Worm (Caenorhabditis elegans): Measurements from ENCODE around the gene C14B9.2.

C14B9.2 gene

DNA sequence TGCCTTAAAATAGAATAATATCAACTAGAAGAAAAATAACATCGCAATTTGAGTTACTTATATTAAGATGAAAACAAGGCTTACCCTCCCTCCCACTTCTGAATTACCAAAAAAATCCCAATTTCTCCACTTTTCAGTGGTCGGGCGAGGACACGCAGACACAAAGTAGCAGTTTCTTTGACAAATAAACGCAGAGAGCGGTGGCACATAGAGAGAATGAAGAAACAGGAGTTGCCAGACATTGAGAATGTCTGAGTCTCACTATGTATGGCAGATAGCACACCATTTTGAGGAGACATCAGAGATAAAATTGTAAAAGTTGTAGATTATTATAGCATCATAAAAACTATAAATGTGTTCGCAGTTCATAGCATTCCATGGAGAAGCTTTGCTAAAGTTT, 8.2 kb upstream of the C14B9.2 start (continued):
- TF ChIP-seq zip-2 (tag; optimal IDR thresholded peaks at IDR 0.05) (peak; percentile 36), mes-2 (tag; optimal IDR thresholded peaks at IDR 0.05; ENCODE audit: poor library complexity, severe bottlenecking) (peak; percentile 73), T20F7.1 (GFP tag; optimal IDR thresholded peaks at IDR 0.05) (no peak), daf-16 (GFP tag; optimal IDR thresholded peaks at IDR 0.05) (no peak), daf-16 (tag; optimal IDR thresholded peaks at IDR 0.05) (peak; percentile 59), ceh-82 (tag; optimal IDR thresholded peaks at IDR 0.05) (no peak), madf-5 (GFP tag; IDR thresholded peaks at IDR 0.05) (no peak), F49E8.2 (tag; optimal IDR thresholded peaks at IDR 0.05; ENCODE audit: borderline replicate concordance) (no peak)

- TF ChIP-seq arid-1 (GFP tag; conservative IDR thresholded peaks at IDR 0.05), result no peak
- TF ChIP-seq nhr-111 (GFP tag; optimal IDR thresholded peaks at IDR 0.05), result no peak
- TF ChIP-seq lin-38 (GFP tag; IDR thresholded peaks at IDR 0.05), result no peak
- TF ChIP-seq gei-8 (GFP tag; optimal IDR thresholded peaks at IDR 0.05), result no peak
- TF ChIP-seq Y5F2A.4 (GFP tag; optimal IDR thresholded peaks at IDR 0.05), result no peak
- no peak for TF ChIP-seq ceh-32 (tag; optimal IDR thresholded peaks at IDR 0.05; ENCODE audit: poor library complexity)
- TF ChIP-seq unc-62 (GFP tag; optimal IDR thresholded peaks at IDR 0.05 in 1 of 2), result no peak
- no peak for TF ChIP-seq unc-62 (tag; optimal IDR thresholded peaks at IDR 0.05)
- TF ChIP-seq unc-130 (GFP tag; optimal IDR thresholded peaks at IDR 0.05), result no peak
- no peak for TF ChIP-seq ztf-11 (tag; optimal IDR thresholded peaks at IDR 0.05)
- TF ChIP-seq T20F7.1 (GFP tag; optimal IDR thresholded peaks at IDR 0.05), result no peak
- no peak for TF ChIP-seq madf-9 (GFP tag; conservative IDR thresholded peaks at IDR 0.05)
- TF ChIP-seq mxl-2 (GFP tag; conservative IDR thresholded peaks at IDR 0.05), result no peak
- TF ChIP-seq F44E2.7 (GFP tag; IDR thresholded peaks at IDR 0.05), result no peak
- no peak for TF ChIP-seq hif-1 (tag; optimal IDR thresholded peaks at IDR 0.05)
- TF ChIP-seq Y105C5A.15 (GFP tag; IDR thresholded peaks at IDR 0.05), result no peak
- TF ChIP-seq tag-97 (GFP tag; IDR thresholded peaks at IDR 0.05), result no peak
- TF ChIP-seq lin-39 (tag; optimal IDR thresholded peaks at IDR 0.05), result no peak
- no peak for TF ChIP-seq skn-1 (tag; optimal IDR thresholded peaks at IDR 0.05)
- TF ChIP-seq nhr-42 (GFP tag; IDR thresholded peaks at IDR 0.05), result no peak
- TF ChIP-seq zip-2 (tag; optimal IDR thresholded peaks at IDR 0.05), result no peak
- no peak for TF ChIP-seq fkh-10 (GFP tag; optimal IDR thresholded peaks at IDR 0.05)
- TF ChIP-seq pha-4 (GFP tag; IDR thresholded peaks at IDR 0.05), result no peak
- no peak for TF ChIP-seq pha-4 (tag; optimal IDR thresholded peaks at IDR 0.05)
- TF ChIP-seq ceh-20 (GFP tag; IDR thresholded peaks at IDR 0.05), result no peak
- TF ChIP-seq daf-12 (tag; optimal IDR thresholded peaks at IDR 0.05), result no peak
- TF ChIP-seq cey-2 (tag; optimal IDR thresholded peaks at IDR 0.05; ENCODE audit: borderline replicate concordance, insufficient read depth), result no peak
- TF ChIP-seq hmg-1.1 (GFP tag; IDR thresholded peaks at IDR 0.05), result peak; percentile 47
- TF ChIP-seq lsy-2 (tag; optimal IDR thresholded peaks at IDR 0.05), result peak in 1 of 2 experiments; percentile 36
- no peak for TF ChIP-seq php-3 (GFP tag; IDR thresholded peaks at IDR 0.05)
- no peak for TF ChIP-seq dmd-8 (GFP tag; IDR thresholded peaks at IDR 0.05)
- TF ChIP-seq nhr-237 (tag; optimal IDR thresholded peaks at IDR 0.05), result no peak
- no peak for TF ChIP-seq ceh-28 (tag; optimal IDR thresholded peaks at IDR 0.05)
- TF ChIP-seq duxl-1 (tag; optimal IDR thresholded peaks at IDR 0.05; ENCODE audit: poor library complexity), result no peak
- TF ChIP-seq snpc-4 (tag; optimal IDR thresholded peaks at IDR 0.05), result no peak
- no peak for TF ChIP-seq nhr-48 (tag; optimal IDR thresholded peaks at IDR 0.05)
- no peak for TF ChIP-seq ama-1 (optimal IDR thresholded peaks at IDR 0.05)
- no peak for TF ChIP-seq T26A8.4 (GFP tag; IDR thresholded peaks at IDR 0.05)
- TF ChIP-seq aly-2 (tag; optimal IDR thresholded peaks at IDR 0.05), result no peak
- TF ChIP-seq nhr-76 (tag; optimal IDR thresholded peaks at IDR 0.05), result no peak
- TF ChIP-seq dmd-9 (GFP tag; IDR thresholded peaks at IDR 0.05), result no peak
- no peak for TF ChIP-seq ctbp-1 (GFP tag; IDR thresholded peaks at IDR 0.05)
- TF ChIP-seq nhr-41 (GFP tag; IDR thresholded peaks at IDR 0.05), result no peak
- TF ChIP-seq nhr-11 (tag; optimal IDR thresholded peaks at IDR 0.05), result no peak
- TF ChIP-seq nhr-10 (tag; optimal IDR thresholded peaks at IDR 0.05), result no peak
Observed at ce11 chrIII:8126978-8127377, 6.5 kb upstream of the C14B9.2 start.
